Worm (Caenorhabditis elegans): ENCODE results near the gene chil-26.
"Not testable (repeated sequence)": the region's sequence is repeated elsewhere in the genome, so short reads cannot be mapped to it uniquely, and the experiment has no call there.

ce11 chrII:9461881-9462280 is 13.0 kb upstream of the chil-26 start, which contains the start of gene chil-21:
- TF ChIP-seq ces-1 (GFP tag; optimal IDR thresholded peaks at IDR 0.05); nhr-76 (tag; optimal IDR thresholded peaks at IDR 0.05); snpc-4 (tag; optimal IDR thresholded peaks at IDR 0.05); ztf-11 (tag; optimal IDR thresholded peaks at IDR 0.05); tbx-8 (GFP tag; optimal IDR thresholded peaks at IDR 0.05); unc-62 (GFP tag; optimal IDR thresholded peaks at IDR 0.05); lin-13 (tag; optimal IDR thresholded peaks at IDR 0.05); nhr-28 (tag; optimal IDR thresholded peaks at IDR 0.05); unc-39 (tag; optimal IDR thresholded peaks at IDR 0.05); ceh-39 (tag; optimal IDR thresholded peaks at IDR 0.05); nhr-237 (tag; optimal IDR thresholded peaks at IDR 0.05); lsy-2 (tag; optimal IDR thresholded peaks at IDR 0.05); unc-120 (tag; optimal IDR thresholded peaks at IDR 0.05; ENCODE audit: poor library complexity, severe bottlenecking): not testable (repeated sequence)

Measured in whole organism, mixed stage, embryonic.